Fruit fly (Drosophila melanogaster) whole organism, larva: ENCODE data around the gene CG13711.

Source experiments
- noc ChIP-seq: fragments of 200-800 bp; sonication (Bioruptor generic); optimal IDR thresholded peaks from 3 replicates; lab custom pipeline; 2019; ENCODE audit warnings: missing biosample characterization, mild to moderate bottlenecking, missing genetic modification characterization, moderate library complexity

The CG13711 gene

DNA sequence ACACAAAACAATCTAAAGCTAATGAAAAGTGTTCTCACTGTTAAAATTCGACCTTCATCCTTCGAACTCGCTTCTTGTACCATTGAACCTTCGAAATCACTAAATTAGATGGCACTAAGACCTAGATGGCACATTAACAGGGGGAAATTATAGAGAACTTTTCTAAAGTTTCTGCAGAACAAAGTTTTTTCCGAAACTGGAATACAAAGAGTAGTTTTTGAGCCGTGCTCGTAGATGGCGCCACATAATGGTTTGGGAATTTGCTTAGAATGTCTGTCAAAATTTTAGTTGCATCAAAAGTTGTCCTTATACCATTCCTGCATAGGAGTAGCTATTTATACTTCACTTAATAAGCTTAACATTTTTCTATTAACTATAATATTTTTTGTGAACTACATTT is 48.1 kb downstream of the CG13711 start:
- no peak for TF ChIP-seq noc (tag; lab: Kevin White, UChicago)

DNA sequence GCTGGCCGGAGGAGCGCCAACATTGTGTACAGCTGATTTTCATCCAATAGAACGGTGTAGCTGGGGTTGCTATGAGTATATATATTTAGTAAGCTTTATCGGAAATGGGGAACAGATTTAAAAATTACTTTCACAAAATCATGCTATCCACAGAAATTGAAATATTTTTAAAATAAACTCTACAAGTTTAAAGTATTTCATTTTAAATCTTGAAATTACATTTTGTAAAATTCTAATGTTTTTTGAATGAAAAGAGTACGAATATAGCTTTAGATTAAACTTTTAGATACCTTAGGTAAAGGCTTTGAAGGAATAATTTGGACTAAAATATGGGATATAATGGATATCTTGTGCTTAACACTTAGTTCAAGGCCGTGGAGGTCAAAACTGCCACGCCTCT is 49.6 kb downstream of the CG13711 start, which contains the start of gene CG18808:
Gene CG18808 (minus strand): TSS at position 101 of the 400 bp plus-strand sequence.
- TF ChIP-seq noc (tag; lab: Kevin White, UChicago) = no peak
